Worm (Caenorhabditis elegans): ENCODE measurements around the gene glb-3.

- no peak for TF ChIP-seq pes-1 (GFP tag; IDR thresholded peaks at IDR 0.05)
- no peak for TF ChIP-seq F13C5.2 (tag; optimal IDR thresholded peaks at IDR 0.05)
- TF ChIP-seq ama-1 (optimal IDR thresholded peaks at IDR 0.05), result no peak
Measured at ce11 chrV:11087119-11087518, 47.3 kb upstream of the glb-3 start.
